Fruit fly (Drosophila melanogaster): ENCODE data around the gene CG5555.

Gene CG5555

dm6 chr3R:19164873-19165456 lies 15.4 kb downstream of the CG5555 start (continued):
- TF ChIP-seq ewg (GFP tag; optimal IDR thresholded peaks at IDR 0.05) = no peak
- TF ChIP-seq chm (GFP tag; IDR thresholded peaks at IDR 0.05) = no peak
- TF ChIP-seq CG2120 (GFP tag; optimal IDR thresholded peaks at IDR 0.05) = peak; percentile 33
- TF ChIP-seq gt (GFP tag; IDR thresholded peaks at IDR 0.05) = 0 out of 2 replicates have a peak, but pooled peaks have one; percentile 11
- TF ChIP-seq vvl (GFP tag; IDR thresholded peaks at IDR 0.05) = peak; percentile 47; the same call in 1 of the 2 replicates
- no peak for TF ChIP-seq gro (GFP tag; optimal IDR thresholded peaks at IDR 0.05)
- TF ChIP-seq CG4360 (GFP tag; IDR thresholded peaks at IDR 0.05) = peak; percentile 15; the same call in 1 of the 2 replicates
- TF ChIP-seq BtbVII (GFP tag; optimal IDR thresholded peaks at IDR 0.05) = no peak
- TF ChIP-seq caup (GFP tag; optimal IDR thresholded peaks at IDR 0.05; ENCODE audit: severe bottlenecking) = peak; percentile 14
- TF ChIP-seq CG1602 (GFP tag; optimal IDR thresholded peaks at IDR 0.05) = peak; percentile 7
- TF ChIP-seq Nf-YB (GFP tag; optimal IDR thresholded peaks at IDR 0.05) = peak; percentile 2
- no peak for TF ChIP-seq CG13287 (GFP tag; IDR thresholded peaks at IDR 0.05; ENCODE audit: partially characterized antibody)
- TF ChIP-seq CG7372 (GFP tag; IDR thresholded peaks at IDR 0.05) = no peak
- TF ChIP-seq Sin3A (optimal IDR thresholded peaks at IDR 0.05) = no peak
- no peak for TF ChIP-seq sim (GFP tag; IDR thresholded peaks at IDR 0.05)
- TF ChIP-seq CG7556 (GFP tag; optimal IDR thresholded peaks at IDR 0.05) = peak; percentile 52
- TF ChIP-seq CG2116 (GFP tag; optimal IDR thresholded peaks at IDR 0.05) = peak; percentile 2
- peak; percentile 60 for TF ChIP-seq CG9437 (GFP tag; optimal IDR thresholded peaks at IDR 0.05)
- TF ChIP-seq sob (GFP tag; IDR thresholded peaks at IDR 0.05) = peak; percentile 50; the same call in 1 of the 2 replicates
- no peak for TF ChIP-seq chn (GFP tag; optimal IDR thresholded peaks at IDR 0.05)
- no peak; the same call in 3 of the 4 replicates for TF ChIP-seq chinmo (GFP tag; IDR thresholded peaks at IDR 0.05; ENCODE audit: partially characterized antibody)
- no peak for TF ChIP-seq zen (tag; optimal IDR thresholded peaks at IDR 0.05)
- 0 out of 3 replicates have a peak, but pooled peaks have one; percentile 34 for TF ChIP-seq CG2889 (GFP tag; IDR thresholded peaks at IDR 0.05)
- peak; percentile 38; the same call in 1 of the 2 replicates for TF ChIP-seq Rx (GFP tag; IDR thresholded peaks at IDR 0.05)
- TF ChIP-seq Ets97D (GFP tag; optimal IDR thresholded peaks at IDR 0.05) = no peak
- 0 out of 2 replicates have a peak, but pooled peaks have one; percentile 17 for TF ChIP-seq CG32767 (GFP tag; IDR thresholded peaks at IDR 0.05)
- TF ChIP-seq ssp (GFP tag; IDR thresholded peaks at IDR 0.05) = no peak
- peak; percentile 44; the same call in 1 of the 2 replicates for TF ChIP-seq Ada2b (GFP tag; IDR thresholded peaks at IDR 0.05)
- peak in 1 of 2 experiments; percentile 27 for TF ChIP-seq bsh (GFP tag; optimal IDR thresholded peaks at IDR 0.05)
- TF ChIP-seq klu (GFP tag; IDR thresholded peaks at IDR 0.05) = no peak
- no peak for TF ChIP-seq pum (GFP tag; optimal IDR thresholded peaks at IDR 0.05)
- peak; percentile 18 for TF ChIP-seq fu2 (GFP tag; optimal IDR thresholded peaks at IDR 0.05)
- TF ChIP-seq onecut (GFP tag; IDR thresholded peaks at IDR 0.05) = peak; percentile 21; the same call in 1 of the 2 replicates
- peak; percentile 26 for TF ChIP-seq ind (GFP tag; optimal IDR thresholded peaks at IDR 0.05)
- TF ChIP-seq vfl (GFP tag; optimal IDR thresholded peaks at IDR 0.05) = no peak
- TF ChIP-seq grau (tag; optimal IDR thresholded peaks at IDR 0.05) = peak; percentile 60
- peak; percentile 26; the same call in 1 of the 2 replicates for TF ChIP-seq H2.0 (GFP tag; IDR thresholded peaks at IDR 0.05)
- peak; percentile 38 for TF ChIP-seq Hey (tag; optimal IDR thresholded peaks at IDR 0.05)
- TF ChIP-seq seq (GFP tag; IDR thresholded peaks at IDR 0.05) = 0 out of 2 replicates have a peak, but pooled peaks have one; percentile 22
- TF ChIP-seq CG10979 (tag; optimal IDR thresholded peaks at IDR 0.05) = peak; percentile 43
- peak; percentile 33 for TF ChIP-seq Ssrp (tag; optimal IDR thresholded peaks at IDR 0.05)
- TF ChIP-seq Sox102F (GFP tag; optimal IDR thresholded peaks at IDR 0.05) = peak; percentile 45
- no peak for TF ChIP-seq zfh1 (GFP tag; IDR thresholded peaks at IDR 0.05)
- peak; percentile 32 for TF ChIP-seq CG8089 (GFP tag; optimal IDR thresholded peaks at IDR 0.05)
- TF ChIP-seq fd64A (GFP tag; optimal IDR thresholded peaks at IDR 0.05) = peak; percentile 27
- TF ChIP-seq scrt (GFP tag; optimal IDR thresholded peaks at IDR 0.05) = no peak
- peak; percentile 38 for TF ChIP-seq HHEX (GFP tag; optimal IDR thresholded peaks at IDR 0.05)
- TF ChIP-seq CG2678 (tag; optimal IDR thresholded peaks at IDR 0.05) = peak; percentile 62
- TF ChIP-seq CG17612 (GFP tag; IDR thresholded peaks at IDR 0.05) = no peak
- no peak for TF ChIP-seq crp (GFP tag; optimal IDR thresholded peaks at IDR 0.05)
